Fruit fly (Drosophila melanogaster) whole organism, embryonic: ENCODE data around the gene Etl1.

Source experiments
- CG14441 ChIP-seq: fragments of 200-800 bp; sonication (Bioruptor generic); IDR thresholded peaks from 2 replicates; pipeline ENCODE4 v1.3.6; 2022; ENCODE audit warnings: missing biosample characterization, missing genetic modification characterization
- al ChIP-seq: fragments of 200-800 bp; sonication (Bioruptor generic); IDR thresholded peaks from 2 replicates; pipeline ENCODE4 v1.3.6; 2022; ENCODE audit warnings: missing biosample characterization, missing genetic modification characterization
- crol ChIP-seq: fragments of 200-800 bp; sonication (Bioruptor generic); IDR thresholded peaks from 2 replicates; pipeline ENCODE4 v1.3.6; 2022; ENCODE audit warnings: missing biosample characterization, missing genetic modification characterization
- klu ChIP-seq: fragments of 200-800 bp; sonication (Bioruptor generic); IDR thresholded peaks from 2 replicates; pipeline ENCODE4 v1.3.6; 2022; ENCODE audit warnings: missing biosample characterization, missing genetic modification characterization
- pan ChIP-seq, 4 experiments: fragments of >200 bp in 3 of 4; fragments of 200-800 bp in 1 of 4; sonication (Bioruptor generic) in 1 of 4; optimal IDR thresholded peaks in 3 of 4; IDR thresholded peaks in 1 of 4; 2 replicates each; pipeline versions ENCODE4 v1.3.6 to Lab custom; 2017 to 2022; ENCODE audit warnings: missing biosample characterization in 2 of 4, missing genetic modification characterization in 2 of 4, mixed read lengths in 1 of 4

DNA sequence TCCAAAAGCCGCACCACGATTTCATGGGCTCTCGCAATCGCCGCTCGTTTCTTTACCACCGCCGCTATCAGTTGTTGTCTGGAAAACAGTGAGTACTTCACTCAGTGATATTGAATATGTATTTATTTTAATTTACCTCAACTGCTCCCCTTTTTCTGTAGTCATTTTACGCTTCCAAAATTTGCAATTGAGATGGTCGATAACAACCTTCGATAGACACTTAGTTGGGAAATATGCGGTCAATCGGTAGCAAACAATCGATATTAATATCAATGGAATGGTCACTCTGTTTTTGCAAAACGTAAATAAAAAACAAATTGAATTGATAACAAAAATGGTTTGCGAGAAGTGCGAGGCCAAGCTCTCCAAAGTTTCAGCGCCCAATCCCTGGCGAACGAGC, 21.8 kb downstream of the Etl1 start, which contains the start of the genes CG34183 and CG4537:
- TF ChIP-seq CG14441 (no peak), crol (GFP tag; lab: Robert Waterston, UW) (no peak), al (no peak), klu (GFP tag; lab: Robert Waterston, UW) (no peak), pan (optimal IDR thresholded peaks at IDR 0.05; lab: Kevin White, UChicago) (no peak), pan (GFP tag; optimal IDR thresholded peaks at IDR 0.05 in 1 of 2, IDR thresholded peaks at IDR 0.05 in 1 of 2) (no peak)
